Worm (Caenorhabditis elegans) whole organism, young adult: ENCODE results near the gene F54H12.2.

Experiments used
- F10E7.11 ChIP-seq: sonication (generic microtip); optimal IDR thresholded peaks from 2 replicates; lab custom pipeline; 2017; ENCODE audit warnings: mild to moderate bottlenecking, missing genetic modification characterization, moderate library complexity, missing compliant biosample characterization
- Y79H2A.3 ChIP-seq: fragments of 200-800 bp; sonication (Bioruptor generic); conservative IDR thresholded peaks from 2 replicates; pipeline ENCODE4 v1.3.6; 2022; ENCODE audit warnings: missing genetic modification reagents, missing genetic modification characterization, missing compliant biosample characterization
- let-607 ChIP-seq, 2 experiments: fragments of 200-800 bp in 1 of 2; sonication (Bioruptor generic) in 1 of 2; sonication (generic microtip) in 1 of 2; optimal IDR thresholded peaks; 2 replicates each; lab custom pipeline; 2016 to 2018; ENCODE audit warnings: mild to moderate bottlenecking in 2 of 2, missing compliant biosample characterization in 2 of 2, missing genetic modification characterization in 2 of 2, moderate library complexity in 2 of 2, missing genotype in 1 of 2
- rcor-1 ChIP-seq: fragments of 200-800 bp; sonication (Bioruptor generic); IDR thresholded peaks from 2 replicates; pipeline ENCODE4 v1.3.6; 2022; ENCODE audit warnings: missing genetic modification reagents, missing genetic modification characterization, missing compliant biosample characterization
- ztf-28 ChIP-seq: fragments of 200-800 bp; sonication (Bioruptor generic); IDR thresholded peaks from 2 replicates; pipeline ENCODE4 v1.3.6; 2022; ENCODE audit warnings: missing genetic modification reagents, missing genetic modification characterization, missing compliant biosample characterization

DNA sequence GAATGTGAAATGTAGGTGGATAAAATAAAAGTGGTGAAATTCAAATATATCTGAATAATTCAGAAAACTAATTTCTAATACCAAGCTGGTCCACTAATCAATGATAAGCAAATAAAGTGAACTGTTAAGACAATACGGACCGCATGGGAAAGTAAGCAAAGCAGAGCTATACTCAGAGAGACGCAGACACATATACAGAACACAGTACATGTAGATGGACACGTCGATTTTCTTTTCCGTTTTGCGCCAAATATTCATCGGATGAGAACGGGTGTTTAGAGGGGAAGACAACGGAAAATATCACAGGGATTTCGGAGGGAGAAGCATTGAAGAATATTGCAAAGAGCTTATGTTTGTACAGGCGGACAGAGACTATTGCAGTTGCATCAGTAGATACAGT, 38.4 kb upstream of the F54H12.2 start:
- no peak for TF ChIP-seq F10E7.11 (tag; lab: Kevin White, UChicago)
- no peak for TF ChIP-seq rcor-1 (GFP tag; lab: Robert Waterston, UW)
- no peak for TF ChIP-seq Y79H2A.3 (GFP tag; lab: Robert Waterston, UW)
- no peak for TF ChIP-seq let-607 (tag; optimal IDR thresholded peaks at IDR 0.05; lab: Kevin White, UChicago)
- TF ChIP-seq ztf-28 (GFP tag; lab: Robert Waterston, UW), result no peak
